Fruit fly (Drosophila melanogaster): ENCODE measurements around the gene ND-B22.
A peak's percentile ranks its signal among the peaks of the same experiment; 100 is the strongest.

The ND-B22 gene

DNA sequence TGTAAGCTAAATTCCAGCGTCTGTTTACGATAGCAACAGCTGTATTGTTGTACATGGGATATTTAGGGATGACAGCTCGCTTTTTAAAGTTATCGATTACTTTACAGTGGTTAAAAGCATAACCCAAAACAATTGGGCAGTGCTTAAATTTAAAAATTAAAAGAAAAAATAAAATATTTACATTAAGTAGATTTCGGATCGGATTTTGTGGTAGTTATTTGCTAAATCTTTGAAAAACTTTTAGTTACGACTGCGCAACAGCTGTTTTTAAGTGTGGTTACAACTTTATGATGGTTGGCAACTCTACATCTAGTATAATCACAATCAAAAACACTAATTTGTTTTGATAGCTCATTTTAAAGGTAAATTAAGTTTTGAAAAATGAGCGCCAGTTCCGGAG, 16.3 kb upstream of the ND-B22 start, which contains the start of the genes Ing5 and CG7099 (continued):
- peak; percentile 99 for TF ChIP-seq row (GFP tag; IDR thresholded peaks at IDR 0.05)
- peak; percentile 95 for TF ChIP-seq ttk (GFP tag; IDR thresholded peaks at IDR 0.05)
- peak; percentile 87 for TF ChIP-seq dan (GFP tag; IDR thresholded peaks at IDR 0.05)
- TF ChIP-seq salm (tag; optimal IDR thresholded peaks at IDR 0.05), result peak; percentile 91
- TF ChIP-seq ci (GFP tag; IDR thresholded peaks at IDR 0.05), result peak; percentile 97
- TF ChIP-seq CG16779 (GFP tag; IDR thresholded peaks at IDR 0.05), result peak; percentile 95
- TF ChIP-seq HHEX (GFP tag; optimal IDR thresholded peaks at IDR 0.05), result peak; percentile 95
- TF ChIP-seq CG2202 (tag; optimal IDR thresholded peaks at IDR 0.05), result peak; percentile 90
- TF ChIP-seq Nf-YC (tag; optimal IDR thresholded peaks at IDR 0.05), result peak; percentile 89
- no peak for TF ChIP-seq CG1832 (GFP tag; optimal IDR thresholded peaks at IDR 0.05)
- peak; percentile 64 for TF ChIP-seq Myb (GFP tag; optimal IDR thresholded peaks at IDR 0.05)
- TF ChIP-seq H2.0 (GFP tag; IDR thresholded peaks at IDR 0.05), result peak; percentile 96
- TF ChIP-seq CG17568 (GFP tag; optimal IDR thresholded peaks at IDR 0.05), result peak; percentile 91
- TF ChIP-seq ase (GFP tag; IDR thresholded peaks at IDR 0.05), result peak; percentile 96
- peak; percentile 97 for TF ChIP-seq H15 (GFP tag; IDR thresholded peaks at IDR 0.05)
- peak; percentile 96 for TF ChIP-seq cas (GFP tag; IDR thresholded peaks at IDR 0.05)
- TF ChIP-seq CG11093 (GFP tag; IDR thresholded peaks at IDR 0.05), result peak; percentile 95
- TF ChIP-seq Ets65A (GFP tag), result peak; percentile 98
- peak; percentile 91 for TF ChIP-seq Bteb2 (GFP tag; optimal IDR thresholded peaks at IDR 0.05)
- peak; percentile 94 for TF ChIP-seq CG1647 (GFP tag; optimal IDR thresholded peaks at IDR 0.05)
- peak; percentile 97 for TF ChIP-seq Hr3 (GFP tag; optimal IDR thresholded peaks at IDR 0.05)
- TF ChIP-seq CG15269 (tag; optimal IDR thresholded peaks at IDR 0.05), result peak; percentile 96
- peak; percentile 96 for TF ChIP-seq tgo (GFP tag; IDR thresholded peaks at IDR 0.05)
- peak; percentile 73; the same call in 1 of the 2 replicates for TF ChIP-seq CkIIα-i1 (GFP tag; IDR thresholded peaks at IDR 0.05)
- peak; percentile 94 for TF ChIP-seq CG10979 (tag; optimal IDR thresholded peaks at IDR 0.05)
- TF ChIP-seq Hsf (GFP tag; optimal IDR thresholded peaks at IDR 0.05), result peak; percentile 97
- peak; percentile 74 for TF ChIP-seq CG10274 (GFP tag; optimal IDR thresholded peaks at IDR 0.05)
- TF ChIP-seq GATAe (GFP tag; conservative IDR thresholded peaks at IDR 0.05), result peak; percentile 92
- TF ChIP-seq CG3163 (GFP tag; optimal IDR thresholded peaks at IDR 0.05), result peak; percentile 61
- TF ChIP-seq tup (GFP tag; optimal IDR thresholded peaks at IDR 0.05), result peak; percentile 93
- peak; percentile 92 for TF ChIP-seq YL-1 (GFP tag; optimal IDR thresholded peaks at IDR 0.05)
- TF ChIP-seq CG3065 (GFP tag; optimal IDR thresholded peaks at IDR 0.05), result peak; percentile 95
- TF ChIP-seq CG7786 (GFP tag; optimal IDR thresholded peaks at IDR 0.05), result peak; percentile 86
- peak; percentile 75 for TF ChIP-seq Dref (GFP tag; IDR thresholded peaks at IDR 0.05)
- no peak for TF ChIP-seq yki (optimal IDR thresholded peaks at IDR 0.05)
- peak; percentile 96 for TF ChIP-seq Dbx (GFP tag; IDR thresholded peaks at IDR 0.05)
- peak; percentile 93 for TF ChIP-seq Rx (GFP tag; IDR thresholded peaks at IDR 0.05)
- peak; percentile 60 for TF ChIP-seq CTCF (GFP tag; optimal IDR thresholded peaks at IDR 0.05)
- TF ChIP-seq sob (GFP tag; IDR thresholded peaks at IDR 0.05), result peak; percentile 98
- peak; percentile 71 for TF ChIP-seq HLH4C (GFP tag; IDR thresholded peaks at IDR 0.05; ENCODE audit: partially characterized antibody)
- peak; percentile 97 for TF ChIP-seq CG15696 (tag; optimal IDR thresholded peaks at IDR 0.05)
- TF ChIP-seq CG15514 (GFP tag; optimal IDR thresholded peaks at IDR 0.05), result peak; percentile 92
- TF ChIP-seq CG5245 (GFP tag; optimal IDR thresholded peaks at IDR 0.05), result peak; percentile 95
- peak; percentile 94 for TF ChIP-seq Dip3 (GFP tag; optimal IDR thresholded peaks at IDR 0.05)
- peak; percentile 81 for TF ChIP-seq jumu (GFP tag; optimal IDR thresholded peaks at IDR 0.05)
- peak; percentile 89 for TF ChIP-seq CrebB (tag; optimal IDR thresholded peaks at IDR 0.05)
- peak; percentile 96 for TF ChIP-seq CG11085 (GFP tag; IDR thresholded peaks at IDR 0.05)
- peak in 1 of 2 experiments; percentile 73 for TF ChIP-seq insv (GFP tag; optimal IDR thresholded peaks at IDR 0.05)
- peak; percentile 93 for TF ChIP-seq twi (tag; optimal IDR thresholded peaks at IDR 0.05)
- TF ChIP-seq CG2120 (GFP tag; optimal IDR thresholded peaks at IDR 0.05), result peak; percentile 97
- peak; percentile 83 for TF ChIP-seq Side (GFP tag; optimal IDR thresholded peaks at IDR 0.05)
- peak; percentile 95 for TF ChIP-seq CG10209 (GFP tag; optimal IDR thresholded peaks at IDR 0.05)
- TF ChIP-seq Tbp (GFP tag; optimal IDR thresholded peaks at IDR 0.05), result no peak

Data from whole organism, embryonic.